Worm (Caenorhabditis elegans) whole organism, young adult: ENCODE data around the gene K09C6.7.

Source experiments
- B0019.2 ChIP-seq: fragments of 200-800 bp; sonication (Bioruptor generic); conservative IDR thresholded peaks from 2 replicates; pipeline ENCODE4 v1.3.6; 2022; ENCODE audit warnings: missing genetic modification reagents, missing genetic modification characterization, missing compliant biosample characterization
- C06A6.2 ChIP-seq: fragments of 200-800 bp; sonication (Bioruptor generic); conservative IDR thresholded peaks from 2 replicates; pipeline ENCODE4 v1.3.6; 2022; ENCODE audit warnings: missing genetic modification characterization, missing compliant biosample characterization
- C17E4.6 ChIP-seq: fragments of 200-800 bp; sonication (Bioruptor generic); IDR thresholded peaks from 2 replicates; pipeline ENCODE4 v1.3.6; 2022; ENCODE audit warnings: missing genetic modification reagents, missing genetic modification characterization, missing compliant biosample characterization
- D2030.7 ChIP-seq: fragments of 200-800 bp; sonication (Bioruptor generic); IDR thresholded peaks from 2 replicates; pipeline ENCODE4 v1.3.6; 2022; ENCODE audit warnings: missing genetic modification reagents, missing genetic modification characterization, missing compliant biosample characterization
- F10E7.11 ChIP-seq: sonication (generic microtip); optimal IDR thresholded peaks from 2 replicates; lab custom pipeline; 2017; ENCODE audit warnings: mild to moderate bottlenecking, missing genetic modification characterization, moderate library complexity, missing compliant biosample characterization
- F23B12.7 ChIP-seq: sonication (generic microtip); optimal IDR thresholded peaks from 2 replicates; lab custom pipeline; 2017; ENCODE audit warnings: missing genetic modification characterization, mild to moderate bottlenecking, missing compliant biosample characterization, antibody characterized with exemption, moderate library complexity; ENCODE audit not compliant: insufficient read depth
- F33H1.4 ChIP-seq: fragments of 200-800 bp; sonication (Bioruptor generic); IDR thresholded peaks from 2 replicates; pipeline ENCODE4 v1.3.6; 2022; ENCODE audit warnings: missing genetic modification reagents, missing genetic modification characterization, missing compliant biosample characterization
- F37B4.10 ChIP-seq: fragments of 200-800 bp; sonication (Bioruptor generic); IDR thresholded peaks from 2 replicates; pipeline ENCODE4 v1.3.6; 2022; ENCODE audit warnings: missing genetic modification characterization, missing compliant biosample characterization
- F49E8.2 ChIP-seq: sonication (generic microtip); optimal IDR thresholded peaks from 3 replicates; lab custom pipeline; 2017; ENCODE audit warnings: missing genetic modification characterization, mild to moderate bottlenecking, missing compliant biosample characterization, antibody characterized with exemption, moderate library complexity; ENCODE audit not compliant: insufficient read depth
- ZK185.1 ChIP-seq: sonication (generic microtip); optimal IDR thresholded peaks from 2 replicates; lab custom pipeline; 2016; ENCODE audit warnings: mild to moderate bottlenecking, missing genetic modification characterization, missing compliant biosample characterization; ENCODE audit not compliant: poor library complexity, severe bottlenecking
- atf-7 ChIP-seq: sonication (generic microtip); optimal IDR thresholded peaks from 2 replicates; lab custom pipeline; 2017; ENCODE audit warnings: mild to moderate bottlenecking, missing genetic modification characterization, missing compliant biosample characterization
- attf-6 ChIP-seq: fragments of 200-800 bp; sonication (Bioruptor generic); IDR thresholded peaks from 2 replicates; pipeline ENCODE4 v1.3.6; 2022; ENCODE audit warnings: missing genetic modification reagents, missing genetic modification characterization, missing compliant biosample characterization
- ccch-3 ChIP-seq: fragments of 200-800 bp; sonication (Bioruptor generic); optimal IDR thresholded peaks from 2 replicates; lab custom pipeline; 2018; ENCODE audit warnings: mild to moderate bottlenecking, missing genetic modification characterization, missing compliant biosample characterization
- cebp-2 ChIP-seq: fragments of 200-800 bp; sonication (Bioruptor generic); IDR thresholded peaks from 2 replicates; pipeline ENCODE4 v1.3.6; 2022; ENCODE audit warnings: missing genetic modification characterization, missing compliant biosample characterization
- ceh-40 ChIP-seq: fragments of 200-800 bp; sonication (Bioruptor generic); IDR thresholded peaks from 2 replicates; pipeline ENCODE4 v1.3.6; 2022; ENCODE audit warnings: missing genetic modification characterization, missing compliant biosample characterization
- ceh-58 ChIP-seq: fragments of 200-800 bp; sonication (Bioruptor generic); IDR thresholded peaks from 2 replicates; pipeline ENCODE4 v1.3.6; 2022; ENCODE audit warnings: missing genetic modification characterization, missing compliant biosample characterization
- ceh-91 ChIP-seq: fragments of 200-800 bp; sonication (Bioruptor generic); IDR thresholded peaks from 2 replicates; pipeline ENCODE4 v1.3.6; 2022; ENCODE audit warnings: missing genetic modification reagents, missing genetic modification characterization, missing compliant biosample characterization
- chd-7 ChIP-seq: sonication (generic microtip); optimal IDR thresholded peaks from 2 replicates; lab custom pipeline; 2016; ENCODE audit warnings: mild to moderate bottlenecking, missing genetic modification characterization, moderate library complexity, missing compliant biosample characterization
- die-1 ChIP-seq: sonication (generic microtip); optimal IDR thresholded peaks from 2 replicates; lab custom pipeline; 2016; ENCODE audit warnings: missing genotype, mild to moderate bottlenecking, missing genetic modification characterization, missing compliant biosample characterization
- dpl-1 ChIP-seq: fragments of 150-350 bp; optimal IDR thresholded peaks from 2 replicates; lab custom pipeline; 2014; ENCODE audit warnings: missing biosample characterization, missing genetic modification reagents, missing genetic modification characterization
- efl-1 ChIP-seq: fragments of 150-350 bp; optimal IDR thresholded peaks from 2 replicates; lab custom pipeline; 2014; ENCODE audit warnings: missing biosample characterization, missing genetic modification reagents, missing genetic modification characterization
- egl-44 ChIP-seq: fragments of 200-800 bp; sonication (Bioruptor generic); IDR thresholded peaks from 2 replicates; pipeline ENCODE4 v1.3.6; 2022; ENCODE audit warnings: missing genetic modification reagents, missing genetic modification characterization, missing compliant biosample characterization
- ekl-4 ChIP-seq: fragments of 200-800 bp; sonication (Bioruptor generic); IDR thresholded peaks from 2 replicates; pipeline ENCODE4 v1.3.6; 2022; ENCODE audit warnings: missing genetic modification reagents, missing genetic modification characterization, missing compliant biosample characterization
- ets-4 ChIP-seq: fragments of 200-800 bp; sonication (Bioruptor generic); optimal IDR thresholded peaks from 2 replicates; lab custom pipeline; 2018; ENCODE audit warnings: mild to moderate bottlenecking, missing genetic modification characterization, missing compliant biosample characterization
- him-1 ChIP-seq: sonication (generic microtip); optimal IDR thresholded peaks from 2 replicates; lab custom pipeline; 2016; ENCODE audit warnings: missing genotype, missing genetic modification reagents, missing genetic modification characterization, missing compliant biosample characterization
- hmg-20 ChIP-seq: fragments of 200-800 bp; sonication (Bioruptor generic); IDR thresholded peaks from 2 replicates; pipeline ENCODE4 v1.3.6; 2022; ENCODE audit warnings: missing genetic modification reagents, missing genetic modification characterization, missing compliant biosample characterization
- hsf-1 ChIP-seq: fragments of 200-800 bp; sonication (Bioruptor generic); IDR thresholded peaks from 2 replicates; pipeline ENCODE4 v1.3.6; 2022; ENCODE audit warnings: missing genetic modification reagents, missing genetic modification characterization, missing compliant biosample characterization
- lag-1 ChIP-seq: fragments of 200-800 bp; sonication (Bioruptor generic); IDR thresholded peaks from 2 replicates; pipeline ENCODE4 v1.3.6; 2022; ENCODE audit warnings: missing genetic modification reagents, missing genetic modification characterization, missing compliant biosample characterization
- lin-26 ChIP-seq: fragments of 200-800 bp; sonication (Bioruptor generic); IDR thresholded peaks from 2 replicates; pipeline ENCODE4 v1.3.6; 2022; ENCODE audit warnings: missing genetic modification reagents, missing genetic modification characterization, missing compliant biosample characterization
- lin-40 ChIP-seq: sonication (generic microtip); optimal IDR thresholded peaks from 2 replicates; lab custom pipeline; 2016; ENCODE audit warnings: missing genetic modification characterization, mild to moderate bottlenecking, missing compliant biosample characterization, missing genotype, missing genetic modification reagents
- madf-10 ChIP-seq: sonication (generic microtip); optimal IDR thresholded peaks from 2 replicates; lab custom pipeline; 2016; ENCODE audit warnings: mild to moderate bottlenecking, missing genetic modification characterization, missing compliant biosample characterization
- madf-3 ChIP-seq: fragments of 200-800 bp; sonication (Bioruptor generic); IDR thresholded peaks from 2 replicates; pipeline ENCODE4 v1.3.6; 2022; ENCODE audit warnings: missing genetic modification reagents, missing genetic modification characterization, missing compliant biosample characterization
- madf-8 ChIP-seq: fragments of 200-800 bp; sonication (Bioruptor generic); conservative IDR thresholded peaks from 2 replicates; pipeline ENCODE4 v1.3.6; 2022; ENCODE audit warnings: missing genetic modification reagents, missing genetic modification characterization, missing compliant biosample characterization
- mel-28 ChIP-seq: sonication (generic microtip); optimal IDR thresholded peaks from 2 replicates; lab custom pipeline; 2016; ENCODE audit warnings: borderline replicate concordance, mild to moderate bottlenecking, missing genetic modification characterization, missing compliant biosample characterization
- mes-4 ChIP-seq: sonication (generic microtip); optimal IDR thresholded peaks from 2 replicates; lab custom pipeline; 2016; ENCODE audit warnings: missing genotype, missing genetic modification characterization, missing compliant biosample characterization
- nfyb-1 ChIP-seq: fragments of 200-800 bp; sonication (Bioruptor generic); IDR thresholded peaks from 2 replicates; pipeline ENCODE4 v1.3.6; 2022; ENCODE audit warnings: missing genetic modification reagents, missing genetic modification characterization, missing compliant biosample characterization
- nhr-27 ChIP-seq: fragments of 200-800 bp; sonication (Bioruptor generic); optimal IDR thresholded peaks from 2 replicates; lab custom pipeline; 2018; ENCODE audit warnings: mild to moderate bottlenecking, missing genetic modification characterization, moderate library complexity, missing compliant biosample characterization
- nhr-80 ChIP-seq: sonication (generic microtip); optimal IDR thresholded peaks from 2 replicates; lab custom pipeline; 2016; ENCODE audit warnings: missing genetic modification characterization, missing compliant biosample characterization
- nhr-90 ChIP-seq: sonication (generic microtip); optimal IDR thresholded peaks from 2 replicates; lab custom pipeline; 2016; ENCODE audit warnings: missing genotype, mild to moderate bottlenecking, missing genetic modification characterization, missing compliant biosample characterization
- pha-4 ChIP-seq: fragments of 150-350 bp; sonication (generic microtip); optimal IDR thresholded peaks from 2 replicates; lab custom pipeline; 2014; ENCODE audit warnings: missing biosample characterization, missing genetic modification reagents, missing genetic modification characterization
- rcor-1 ChIP-seq: fragments of 200-800 bp; sonication (Bioruptor generic); IDR thresholded peaks from 2 replicates; pipeline ENCODE4 v1.3.6; 2022; ENCODE audit warnings: missing genetic modification reagents, missing genetic modification characterization, missing compliant biosample characterization
- sea-2 ChIP-seq: fragments of 200-800 bp; sonication (Bioruptor generic); IDR thresholded peaks from 2 replicates; pipeline ENCODE4 v1.3.6; 2022; ENCODE audit warnings: missing genetic modification characterization, missing compliant biosample characterization
- snpc-4 ChIP-seq, 5 experiments: fragments of 150-350 bp in 1 of 5; sonication (generic microtip) in 4 of 5; optimal IDR thresholded peaks; 2 replicates each; lab custom pipeline; 2014 to 2018; ENCODE audit warnings: missing genetic modification characterization in 5 of 5, missing biosample characterization in 3 of 5, antibody characterized with exemption in 2 of 5, mild to moderate bottlenecking in 2 of 5, missing compliant biosample characterization in 2 of 5, missing genotype in 2 of 5, moderate library complexity in 2 of 5, missing genetic modification reagents in 1 of 5
- unc-130 ChIP-seq: sonication (generic microtip); optimal IDR thresholded peaks from 2 replicates; lab custom pipeline; 2016; ENCODE audit warnings: missing genetic modification reagents, missing genetic modification characterization, missing compliant biosample characterization
- xnd-1 ChIP-seq: sonication (generic microtip); optimal IDR thresholded peaks from 2 replicates; lab custom pipeline; 2016; ENCODE audit warnings: missing genotype, missing genetic modification reagents, missing genetic modification characterization, missing compliant biosample characterization
- zim-3 ChIP-seq: sonication (generic microtip); optimal IDR thresholded peaks from 2 replicates; lab custom pipeline; 2017; ENCODE audit warnings: mild to moderate bottlenecking, missing genetic modification characterization, moderate library complexity, missing compliant biosample characterization
- ztf-18 ChIP-seq: sonication (generic microtip); optimal IDR thresholded peaks from 2 replicates; lab custom pipeline; 2016; ENCODE audit warnings: missing genotype, mild to moderate bottlenecking, missing genetic modification characterization, missing compliant biosample characterization

K09C6.7 gene

ce11 chrV:858841-859456 lies 20.1 kb upstream of the K09C6.7 start:
- peak; percentile 66; the same call in 1 of the 2 replicates for TF ChIP-seq hsf-1 (GFP tag; lab: Robert Waterston, UW)
- no peak for TF ChIP-seq B0019.2 (GFP tag; lab: Robert Waterston, UW)
- TF ChIP-seq C17E4.6 (GFP tag; lab: Robert Waterston, UW) = no peak
- no peak for TF ChIP-seq mes-4 (tag; lab: Kevin White, UChicago)
- no peak for TF ChIP-seq cebp-2
- TF ChIP-seq ceh-91 (GFP tag; lab: Robert Waterston, UW) = no peak
- TF ChIP-seq ZK185.1 (tag; lab: Kevin White, UChicago) = no peak
- no peak for TF ChIP-seq chd-7
- TF ChIP-seq rcor-1 (GFP tag; lab: Robert Waterston, UW) = peak; percentile 71
- 0 out of 2 replicates have a peak, but pooled peaks have one; percentile 31 for TF ChIP-seq attf-6 (GFP tag; lab: Robert Waterston, UW)
- no peak for TF ChIP-seq dpl-1 (GFP tag; lab: Kevin White, UChicago)
- TF ChIP-seq lin-40 (tag; lab: Kevin White, UChicago) = no peak
- no peak for TF ChIP-seq mel-28 (tag; lab: Kevin White, UChicago)
- no peak for TF ChIP-seq ceh-40 (GFP tag; lab: Robert Waterston, UW)
- no peak for TF ChIP-seq F37B4.10 (GFP tag; lab: Robert Waterston, UW)
- TF ChIP-seq hmg-20 (GFP tag; lab: Robert Waterston, UW) = 0 out of 2 replicates have a peak, but pooled peaks have one; percentile 67
- no peak for TF ChIP-seq efl-1 (GFP tag; lab: Kevin White, UChicago)
- TF ChIP-seq D2030.7 = peak; percentile 56; the same call in 1 of the 2 replicates
- no peak for TF ChIP-seq ccch-3 (GFP tag; lab: Kevin White, UChicago)
- TF ChIP-seq him-1 = peak; percentile 85
- no peak for TF ChIP-seq madf-10 (tag; lab: Kevin White, UChicago)
- peak; percentile 83 for TF ChIP-seq lin-26 (GFP tag; lab: Robert Waterston, UW)
- TF ChIP-seq nhr-27 = no peak
- TF ChIP-seq nhr-80 (tag; lab: Kevin White, UChicago) = no peak
- no peak for TF ChIP-seq ets-4 (GFP tag; lab: Kevin White, UChicago)
- no peak for TF ChIP-seq nhr-90 (tag; lab: Kevin White, UChicago)
- peak; percentile 38; the same call in 1 of the 2 replicates for TF ChIP-seq ekl-4
- TF ChIP-seq lag-1 (GFP tag; lab: Robert Waterston, UW) = no peak
- TF ChIP-seq xnd-1 = peak; percentile 32
- TF ChIP-seq sea-2 (GFP tag; lab: Robert Waterston, UW) = peak; percentile 64; the same call in 1 of the 2 replicates
- no peak for TF ChIP-seq F49E8.2
- TF ChIP-seq nfyb-1 (GFP tag; lab: Robert Waterston, UW) = no peak
- TF ChIP-seq ztf-18 (tag; lab: Kevin White, UChicago) = peak; percentile 11
- TF ChIP-seq F10E7.11 (tag; lab: Kevin White, UChicago) = no peak
- no peak for TF ChIP-seq zim-3 (tag; lab: Kevin White, UChicago)
- no peak for TF ChIP-seq die-1 (tag; lab: Kevin White, UChicago)
- no peak for TF ChIP-seq C06A6.2 (GFP tag; lab: Robert Waterston, UW)
- no peak for TF ChIP-seq atf-7
- TF ChIP-seq unc-130 (GFP tag; lab: Kevin White, UChicago) = no peak
- TF ChIP-seq egl-44 (GFP tag; lab: Robert Waterston, UW) = 0 out of 2 replicates have a peak, but pooled peaks have one; percentile 36
- TF ChIP-seq madf-3 (GFP tag; lab: Robert Waterston, UW) = no peak
- TF ChIP-seq ceh-58 (GFP tag; lab: Robert Waterston, UW) = no peak
- 0 out of 2 replicates have a peak, but pooled peaks have one; percentile 17 for TF ChIP-seq F33H1.4 (GFP tag; lab: Robert Waterston, UW)
- TF ChIP-seq pha-4 (tag; lab: Kevin White, UChicago) = no peak
- no peak for TF ChIP-seq F23B12.7 (tag; lab: Kevin White, UChicago)
- peak; percentile 88 for TF ChIP-seq snpc-4 (GFP tag; optimal IDR thresholded peaks at IDR 0.05; lab: Kevin White, UChicago)
- TF ChIP-seq snpc-4 (tag; optimal IDR thresholded peaks at IDR 0.05; lab: Kevin White, UChicago) = peak; percentile 89 to 99 (median 93)
- peak; percentile 54 for TF ChIP-seq madf-8 (GFP tag; lab: Robert Waterston, UW)
